Worm (Caenorhabditis elegans): Measurements from ENCODE around the gene C01G12.3.

The C01G12.3 gene

ce11 chrII:14598367-14598766 is 16.3 kb upstream of the C01G12.3 start (continued):
- TF ChIP-seq unc-39 (tag; optimal IDR thresholded peaks at IDR 0.05), result no peak
- TF ChIP-seq nhr-11 (tag; optimal IDR thresholded peaks at IDR 0.05), result peak; percentile 92
- no peak for TF ChIP-seq ceh-62 (tag; optimal IDR thresholded peaks at IDR 0.05)
- TF ChIP-seq fos-1 (tag; optimal IDR thresholded peaks at IDR 0.05), result no peak
- TF ChIP-seq nhr-237 (tag; optimal IDR thresholded peaks at IDR 0.05), result no peak
- TF ChIP-seq Y105C5A.15 (GFP tag; IDR thresholded peaks at IDR 0.05), result no peak
- TF ChIP-seq dmd-6 (GFP tag; IDR thresholded peaks at IDR 0.05), result peak; percentile 77
- no peak for TF ChIP-seq vab-7 (GFP tag; IDR thresholded peaks at IDR 0.05)
- TF ChIP-seq tag-97 (GFP tag; IDR thresholded peaks at IDR 0.05), result no peak
- peak; percentile 36 to 76 for TF ChIP-seq hif-1 (tag; optimal IDR thresholded peaks at IDR 0.05)
- no peak for TF ChIP-seq F49E8.2 (tag; optimal IDR thresholded peaks at IDR 0.05; ENCODE audit: borderline replicate concordance)
- no peak for TF ChIP-seq duxl-1 (tag; optimal IDR thresholded peaks at IDR 0.05; ENCODE audit: poor library complexity)
- TF ChIP-seq daf-8 (GFP tag; IDR thresholded peaks at IDR 0.05), result no peak
- no peak for TF ChIP-seq ama-1 (optimal IDR thresholded peaks at IDR 0.05)
- TF ChIP-seq egl-43 (GFP tag; IDR thresholded peaks at IDR 0.05), result no peak
- TF ChIP-seq pha-4 (GFP tag; IDR thresholded peaks at IDR 0.05), result peak; percentile 23; the same call in 1 of the 2 replicates
- no peak for TF ChIP-seq pha-4 (tag; optimal IDR thresholded peaks at IDR 0.05)
- TF ChIP-seq daf-16 (GFP tag; optimal IDR thresholded peaks at IDR 0.05), result peak; percentile 13 to 74
- peak; percentile 90 for TF ChIP-seq daf-16 (tag; optimal IDR thresholded peaks at IDR 0.05)
- TF ChIP-seq Y75B8A.6 (GFP tag; IDR thresholded peaks at IDR 0.05), result no peak

ce11 chrII:14597788-14598187 is 15.7 kb upstream of the C01G12.3 start:
- TF ChIP-seq snpc-4 (tag; optimal IDR thresholded peaks at IDR 0.05) (no peak), aha-1 (tag) (peak; percentile 45), nhr-28 (tag; optimal IDR thresholded peaks at IDR 0.05) (peak; percentile 3), daf-16 (GFP tag; optimal IDR thresholded peaks at IDR 0.05) (no peak), daf-16 (tag; optimal IDR thresholded peaks at IDR 0.05) (peak; percentile 48), ceh-82 (tag; optimal IDR thresholded peaks at IDR 0.05) (no peak)

ce11 chrII:14593281-14593680 is 11.2 kb upstream of the C01G12.3 start, which contains the start of gene catp-4:
Gene catp-4 (plus strand): TSS chrII:14593581.
- TF ChIP-seq ama-1 (optimal IDR thresholded peaks at IDR 0.05), result no peak
- TF ChIP-seq lin-38 (GFP tag; IDR thresholded peaks at IDR 0.05), result no peak

- TF ChIP-seq aha-1 (tag) (peak; percentile 67), unc-62 (GFP tag; optimal IDR thresholded peaks at IDR 0.05 in 1 of 2) (peak in 1 of 2 experiments; percentile 58), unc-62 (tag; optimal IDR thresholded peaks at IDR 0.05) (no peak), zag-1 (tag; optimal IDR thresholded peaks at IDR 0.05) (no peak), nhr-11 (tag; optimal IDR thresholded peaks at IDR 0.05) (peak; percentile 64)
Observed at ce11 chrII:14592629-14593028, 10.5 kb upstream of the C01G12.3 start.

ce11 chrII:14591699-14592098 is 9.6 kb upstream of the C01G12.3 start, which contains the start of gene C01G12.7:
Gene C01G12.7 (minus strand): TSS chrII:14591893.
- no peak for TF ChIP-seq zfp-3 (GFP tag; conservative IDR thresholded peaks at IDR 0.05)
- 0 out of 2 replicates have a peak, but pooled peaks have one; percentile 13 for TF ChIP-seq nhr-42 (GFP tag; IDR thresholded peaks at IDR 0.05)
- TF ChIP-seq lsy-2 (tag; optimal IDR thresholded peaks at IDR 0.05), result no peak
- TF ChIP-seq tra-1 (GFP tag; IDR thresholded peaks at IDR 0.05), result no peak
- no peak for TF ChIP-seq ZK337.2 (GFP tag; IDR thresholded peaks at IDR 0.05)
- TF ChIP-seq nhr-111 (GFP tag; optimal IDR thresholded peaks at IDR 0.05), result no peak

ce11 chrII:14588162-14588561 is 6.1 kb upstream of the C01G12.3 start, which contains the start of gene nspb-10:
Gene nspb-10 (minus strand): TSS chrII:14588262.
- TF ChIP-seq Y48G9A.11 (GFP tag; IDR thresholded peaks at IDR 0.05) (no peak), dpl-1 (GFP tag; optimal IDR thresholded peaks at IDR 0.05) (no peak), ces-1 (GFP tag; optimal IDR thresholded peaks at IDR 0.05) (no peak), arid-1 (GFP tag; conservative IDR thresholded peaks at IDR 0.05) (no peak), R02D3.7 (tag; optimal IDR thresholded peaks at IDR 0.05) (no peak), mxl-2 (GFP tag; conservative IDR thresholded peaks at IDR 0.05) (no peak), jun-1 (tag; optimal IDR thresholded peaks at IDR 0.05) (no peak), pha-4 (GFP tag; IDR thresholded peaks at IDR 0.05) (no peak), pha-4 (tag; optimal IDR thresholded peaks at IDR 0.05) (no peak), nhr-77 (tag; optimal IDR thresholded peaks at IDR 0.05) (no peak), unc-130 (GFP tag; optimal IDR thresholded peaks at IDR 0.05) (no peak), ztf-11 (tag; optimal IDR thresholded peaks at IDR 0.05) (no peak), zfp-2 (tag; optimal IDR thresholded peaks at IDR 0.05) (no peak)
